Worm (Caenorhabditis elegans) whole organism, L4 larva: ENCODE measurements around the gene EEED8.13.

Experiments used
- D1046.2 ChIP-seq: fragments of 200-800 bp; sonication (Bioruptor generic); IDR thresholded peaks from 2 replicates; pipeline ENCODE4 v1.3.6; 2022; ENCODE audit warnings: missing genetic modification characterization, missing compliant biosample characterization
- F10B5.3 ChIP-seq: sonication (generic microtip); optimal IDR thresholded peaks from 2 replicates; lab custom pipeline; 2016; ENCODE audit warnings: mild to moderate bottlenecking, missing genetic modification characterization, missing compliant biosample characterization
- R02D3.7 ChIP-seq: fragments of 150-350 bp; sonication (generic microtip); optimal IDR thresholded peaks from 3 replicates; lab custom pipeline; 2014; ENCODE audit warnings: missing biosample characterization, missing genetic modification characterization
- T20F7.1 ChIP-seq: fragments of 200-800 bp; sonication (Bioruptor generic); optimal IDR thresholded peaks from 2 replicates; lab custom pipeline; 2018; ENCODE audit warnings: mild to moderate bottlenecking, missing genetic modification characterization, missing compliant biosample characterization
- Y105C5A.15 ChIP-seq: fragments of 200-800 bp; sonication (Bioruptor generic); IDR thresholded peaks from 2 replicates; pipeline ENCODE4 v1.3.6; 2022; ENCODE audit warnings: missing genetic modification characterization, missing compliant biosample characterization
- Y48G9A.11 ChIP-seq: fragments of 200-800 bp; sonication (Bioruptor generic); IDR thresholded peaks from 2 replicates; pipeline ENCODE4 v1.3.6; 2022; ENCODE audit warnings: missing genetic modification reagents, missing genetic modification characterization, missing compliant biosample characterization
- ZK337.2 ChIP-seq: fragments of 200-800 bp; sonication (Bioruptor generic); IDR thresholded peaks from 2 replicates; pipeline ENCODE4 v1.3.6; 2022; ENCODE audit warnings: missing genetic modification reagents, missing genetic modification characterization, missing compliant biosample characterization
- aha-1 ChIP-seq: fragments of 150-350 bp; peaks from one replicate; lab custom pipeline; 2014; ENCODE audit warnings: missing biosample characterization, missing genetic modification characterization
- ama-1 ChIP-seq: fragments of 150-350 bp; optimal IDR thresholded peaks from 2 replicates; lab custom pipeline; 2014; ENCODE audit warnings: inconsistent platforms, mixed read lengths
- arid-1 ChIP-seq: fragments of 200-800 bp; sonication (Bioruptor generic); conservative IDR thresholded peaks from 2 replicates; pipeline ENCODE4 v1.3.6; 2022; ENCODE audit warnings: missing genetic modification reagents, missing genetic modification characterization, missing compliant biosample characterization
- attf-4 ChIP-seq: sonication (generic microtip); optimal IDR thresholded peaks from 3 replicates; lab custom pipeline; 2017; ENCODE audit warnings: missing biosample characterization, missing genetic modification characterization
- ceh-28 ChIP-seq: fragments of 150-350 bp; optimal IDR thresholded peaks from 2 replicates; lab custom pipeline; 2014; ENCODE audit warnings: missing biosample characterization, missing genetic modification reagents, missing genetic modification characterization
- ceh-62 ChIP-seq: sonication (generic microtip); optimal IDR thresholded peaks from 2 replicates; lab custom pipeline; 2017; ENCODE audit warnings: missing biosample characterization, missing genetic modification characterization
- daf-19 ChIP-seq: fragments of 200-800 bp; sonication (Bioruptor generic); conservative IDR thresholded peaks from 2 replicates; pipeline ENCODE4 v1.3.6; 2022; ENCODE audit warnings: missing genetic modification characterization, missing compliant biosample characterization
- dmd-6 ChIP-seq: fragments of 200-800 bp; sonication (Bioruptor generic); IDR thresholded peaks from 2 replicates; pipeline ENCODE4 v1.3.6; 2022; ENCODE audit warnings: missing genetic modification reagents, missing genetic modification characterization, missing compliant biosample characterization
- dpl-1 ChIP-seq: fragments of 150-350 bp; optimal IDR thresholded peaks from 2 replicates; lab custom pipeline; 2014; ENCODE audit warnings: missing biosample characterization, missing genetic modification reagents, missing genetic modification characterization
- duxl-1 ChIP-seq: sonication (generic microtip); optimal IDR thresholded peaks from 2 replicates; lab custom pipeline; 2016; ENCODE audit warnings: mild to moderate bottlenecking, missing genetic modification characterization, moderate library complexity, missing compliant biosample characterization; ENCODE audit not compliant: poor library complexity
- dve-1 ChIP-seq: sonication (generic microtip); optimal IDR thresholded peaks from 2 replicates; lab custom pipeline; 2017; ENCODE audit warnings: antibody characterized with exemption, mild to moderate bottlenecking, missing genetic modification characterization, missing compliant biosample characterization; ENCODE audit not compliant: insufficient read depth
- fkh-10 ChIP-seq: fragments of 150-350 bp; optimal IDR thresholded peaks from 2 replicates; lab custom pipeline; 2014; ENCODE audit warnings: missing biosample characterization, missing genetic modification reagents, missing genetic modification characterization
- fos-1 ChIP-seq: fragments of 150-350 bp; optimal IDR thresholded peaks from 2 replicates; lab custom pipeline; 2014; ENCODE audit warnings: missing biosample characterization, missing genetic modification characterization
- gei-8 ChIP-seq: fragments of 200-800 bp; sonication (Bioruptor generic); optimal IDR thresholded peaks from 2 replicates; lab custom pipeline; 2018; ENCODE audit warnings: mild to moderate bottlenecking, missing genetic modification characterization, missing compliant biosample characterization
- hif-1 ChIP-seq, 2 experiments: sonication (generic microtip); optimal IDR thresholded peaks; 2 replicates each; lab custom pipeline; 2016 to 2017; ENCODE audit warnings: missing compliant biosample characterization in 2 of 2, missing genetic modification characterization in 2 of 2, missing genetic modification reagents in 2 of 2, missing genotype in 2 of 2, mild to moderate bottlenecking in 1 of 2
- hlh-11 ChIP-seq: fragments of 200-800 bp; sonication (Bioruptor generic); optimal IDR thresholded peaks from 2 replicates; lab custom pipeline; 2018; ENCODE audit warnings: mild to moderate bottlenecking, missing genetic modification characterization, missing compliant biosample characterization
- hmg-1.1 ChIP-seq: fragments of 200-800 bp; sonication (Bioruptor generic); IDR thresholded peaks from 2 replicates; pipeline ENCODE4 v1.3.6; 2022; ENCODE audit warnings: missing genetic modification reagents, missing genetic modification characterization, missing compliant biosample characterization
- jun-1 ChIP-seq: fragments of 150-350 bp; optimal IDR thresholded peaks from 2 replicates; lab custom pipeline; 2014; ENCODE audit warnings: missing biosample characterization, missing genetic modification reagents, missing genetic modification characterization
- lin-15B ChIP-seq: fragments of 150-350 bp; sonication (generic microtip); optimal IDR thresholded peaks from 3 replicates; lab custom pipeline; 2014; ENCODE audit warnings: missing biosample characterization, missing genetic modification characterization
- lin-38 ChIP-seq: fragments of 200-800 bp; sonication (Bioruptor generic); IDR thresholded peaks from 2 replicates; pipeline ENCODE4 v1.3.6; 2022; ENCODE audit warnings: missing genetic modification reagents, missing genetic modification characterization, missing compliant biosample characterization
- lir-3 ChIP-seq: sonication (generic microtip); optimal IDR thresholded peaks from 2 replicates; lab custom pipeline; 2016; ENCODE audit warnings: mild to moderate bottlenecking, missing genetic modification characterization, missing compliant biosample characterization
- lsy-2 ChIP-seq, 2 experiments: fragments of 150-350 bp in 1 of 2; sonication (generic microtip) in 1 of 2; optimal IDR thresholded peaks; 2 replicates each; lab custom pipeline; 2014 to 2017; ENCODE audit warnings: missing biosample characterization in 2 of 2, missing genetic modification characterization in 2 of 2
- madf-5 ChIP-seq, 2 experiments: fragments of 200-800 bp; sonication (Bioruptor generic); IDR thresholded peaks; 2 replicates each; pipeline ENCODE4 v1.3.6; 2022; ENCODE audit warnings: missing compliant biosample characterization in 2 of 2, missing genetic modification characterization in 2 of 2
- mdt-29 ChIP-seq: fragments of 200-800 bp; sonication (Bioruptor generic); IDR thresholded peaks from 2 replicates; pipeline ENCODE4 v1.3.6; 2022; ENCODE audit warnings: missing genetic modification reagents, missing genetic modification characterization, missing compliant biosample characterization
- nhr-237 ChIP-seq: sonication (generic microtip); optimal IDR thresholded peaks from 2 replicates; lab custom pipeline; 2017; ENCODE audit warnings: missing biosample characterization, missing genetic modification characterization
- nhr-25 ChIP-seq: sonication (generic microtip); optimal IDR thresholded peaks from 2 replicates; lab custom pipeline; 2017; ENCODE audit warnings: missing genetic modification characterization, mild to moderate bottlenecking, missing compliant biosample characterization, antibody characterized with exemption, moderate library complexity, borderline replicate concordance; ENCODE audit not compliant: insufficient read depth
- nhr-28 ChIP-seq: fragments of 150-350 bp; optimal IDR thresholded peaks from 2 replicates; lab custom pipeline; 2014; ENCODE audit warnings: missing biosample characterization, missing genetic modification characterization
- spr-1 ChIP-seq: sonication (generic microtip); optimal IDR thresholded peaks from 2 replicates; lab custom pipeline; 2016; ENCODE audit warnings: mild to moderate bottlenecking, missing genetic modification characterization, missing compliant biosample characterization
- tra-1 ChIP-seq: fragments of 200-800 bp; sonication (Bioruptor generic); IDR thresholded peaks from 2 replicates; pipeline ENCODE4 v1.3.6; 2022; ENCODE audit warnings: missing genetic modification reagents, missing genetic modification characterization, missing compliant biosample characterization
- unc-130 ChIP-seq: sonication (generic microtip); optimal IDR thresholded peaks from 2 replicates; lab custom pipeline; 2016; ENCODE audit warnings: missing genetic modification reagents, missing genetic modification characterization, missing compliant biosample characterization
- unc-62 ChIP-seq, 3 experiments: fragments of 150-350 bp in 1 of 3; sonication (generic microtip); optimal IDR thresholded peaks in 2 of 3; peaks in 1 of 3; 1 replicate in 1 of 3; 2 replicates in 2 of 3; lab custom pipeline; 2014 to 2017; ENCODE audit warnings: missing biosample characterization in 3 of 3, missing genetic modification characterization in 3 of 3, missing genetic modification reagents in 3 of 3, missing genotype in 1 of 3

The EEED8.13 gene

DNA sequence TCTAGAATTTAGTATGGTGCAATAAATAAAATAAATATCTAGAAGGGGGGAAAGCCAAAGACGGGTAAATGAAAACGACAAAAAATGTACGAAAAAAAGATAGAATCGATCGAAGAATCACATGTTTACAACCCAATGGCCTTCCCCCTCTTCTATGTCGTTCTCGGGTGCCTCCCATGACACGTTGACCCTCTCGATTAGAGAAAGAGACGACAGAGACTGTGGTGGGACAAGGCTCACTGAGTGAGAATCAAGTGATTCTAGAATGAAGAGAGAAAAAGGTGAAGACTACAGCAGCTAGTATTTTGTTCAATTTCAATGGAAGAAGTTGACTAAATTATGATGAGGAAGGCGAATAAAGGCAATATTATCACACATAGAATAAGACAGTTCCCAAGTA lies 13.7 kb upstream of the EEED8.13 start (continued):
- TF ChIP-seq gei-8 (GFP tag; lab: Kevin White, UChicago) (no peak), daf-19 (GFP tag; lab: Robert Waterston, UW) (no peak), hlh-11 (tag; lab: Kevin White, UChicago) (peak; percentile 77), fkh-10 (GFP tag; lab: Kevin White, UChicago) (no peak), hmg-1.1 (no peak), duxl-1 (tag; lab: Kevin White, UChicago) (no peak), nhr-25 (tag; lab: Kevin White, UChicago) (peak; percentile 60), mdt-29 (GFP tag; lab: Robert Waterston, UW) (no peak), Y105C5A.15 (GFP tag; lab: Robert Waterston, UW) (no peak), unc-130 (no peak), arid-1 (GFP tag; lab: Robert Waterston, UW) (no peak), nhr-28 (peak; percentile 76), madf-5 (GFP tag; IDR thresholded peaks at IDR 0.05; lab: Robert Waterston, UW) (no peak), nhr-237 (tag; lab: Kevin White, UChicago) (no peak), ceh-28 (no peak), R02D3.7 (no peak)

DNA sequence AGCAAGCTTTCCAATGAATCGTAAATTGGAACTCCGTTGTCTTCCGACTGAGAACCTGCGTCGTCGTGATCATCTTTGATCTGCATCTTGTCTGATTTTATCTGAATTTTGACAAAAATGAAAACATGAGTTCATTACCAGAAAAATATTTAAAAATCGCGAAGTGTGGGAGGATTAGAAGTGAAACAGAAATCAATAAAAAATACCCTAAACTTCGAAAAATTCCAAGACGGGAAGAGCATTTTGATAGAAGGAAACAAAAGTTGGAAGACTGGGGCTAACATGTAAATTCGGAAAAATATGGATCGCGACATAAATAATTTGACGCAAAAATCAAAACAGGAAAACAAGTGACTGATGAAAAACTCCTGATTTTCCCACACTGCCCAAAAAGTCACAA lies 13.3 kb upstream of the EEED8.13 start, which contains the start of gene F07F6.8:
F07F6.8 (minus strand) TSS at position 101 of the 400 bp plus-strand sequence.
- TF ChIP-seq ZK337.2 (GFP tag; lab: Robert Waterston, UW) (no peak), dpl-1 (no peak), aha-1 (tag; lab: Kevin White, UChicago) (peak; percentile 31), lin-38 (GFP tag; lab: Robert Waterston, UW) (no peak), ceh-62 (tag; lab: Kevin White, UChicago) (no peak), Y48G9A.11 (GFP tag; lab: Robert Waterston, UW) (no peak), D1046.2 (no peak)

DNA sequence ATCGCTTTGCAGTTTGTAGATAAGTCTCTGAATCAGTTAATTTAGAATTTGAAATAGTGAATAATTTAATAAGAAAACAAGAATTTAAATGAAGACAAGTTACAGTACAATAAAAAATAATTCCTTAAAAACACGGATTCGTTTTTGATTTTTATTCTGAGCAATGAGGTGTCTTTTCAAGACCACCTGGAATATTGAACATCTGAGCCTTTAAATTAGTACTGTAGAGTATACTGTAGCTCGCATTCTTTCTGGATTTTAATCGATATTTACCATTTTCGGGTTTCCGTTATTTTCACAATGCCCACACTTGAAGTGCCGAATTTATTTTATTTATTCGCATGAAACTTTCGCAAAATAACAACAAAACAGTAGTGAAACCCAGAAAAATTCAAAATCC lies 11.5 kb upstream of the EEED8.13 start, which contains the start of gene F07F6.7:
F07F6.7 (minus strand) TSS at position 27 of the 400 bp plus-strand sequence.
- no peak for TF ChIP-seq gei-8 (GFP tag; lab: Kevin White, UChicago)
- peak; percentile 27; the same call in 1 of the 2 replicates for TF ChIP-seq lin-38 (GFP tag; lab: Robert Waterston, UW)
- TF ChIP-seq unc-62 (GFP tag; optimal IDR thresholded peaks at IDR 0.05 in 1 of 2; lab: Kevin White, UChicago) = peak in 1 of 2 experiments; percentile 18
- TF ChIP-seq unc-62 (tag; optimal IDR thresholded peaks at IDR 0.05; lab: Kevin White, UChicago) = no peak
- TF ChIP-seq lsy-2 (tag; optimal IDR thresholded peaks at IDR 0.05; lab: Kevin White, UChicago) = peak in 1 of 2 experiments; percentile 50
- TF ChIP-seq nhr-28 = no peak
- no peak for TF ChIP-seq hif-1 (tag; optimal IDR thresholded peaks at IDR 0.05; lab: Kevin White, UChicago)
- TF ChIP-seq attf-4 (tag; lab: Kevin White, UChicago) = no peak
- no peak for TF ChIP-seq fos-1 (tag; lab: Kevin White, UChicago)
- TF ChIP-seq fkh-10 (GFP tag; lab: Kevin White, UChicago) = no peak
- no peak for TF ChIP-seq tra-1
- no peak for TF ChIP-seq spr-1 (tag; lab: Kevin White, UChicago)
- no peak for TF ChIP-seq lin-15B (tag; lab: Kevin White, UChicago)
- no peak for TF ChIP-seq nhr-237 (tag; lab: Kevin White, UChicago)
- peak; percentile 14 for TF ChIP-seq dve-1 (tag; lab: Kevin White, UChicago)
- no peak for TF ChIP-seq dpl-1
- TF ChIP-seq dmd-6 (GFP tag; lab: Robert Waterston, UW) = no peak
- TF ChIP-seq lir-3 (tag; lab: Kevin White, UChicago) = no peak
- TF ChIP-seq F10B5.3 (tag; lab: Kevin White, UChicago) = no peak
- TF ChIP-seq nhr-25 (tag; lab: Kevin White, UChicago) = peak; percentile 13
- no peak for TF ChIP-seq jun-1 (tag; lab: Kevin White, UChicago)
- TF ChIP-seq T20F7.1 (GFP tag; lab: Kevin White, UChicago) = peak; percentile 30
- no peak for TF ChIP-seq ama-1 (lab: Kevin White, UChicago)
